Worm (Caenorhabditis elegans) whole organism, L4 larva: ENCODE results near the gene let-767.
A peak's percentile ranks its signal among the peaks of the same experiment; 100 is the strongest.

Source experiments
- aly-2 ChIP-seq: sonication (generic microtip); optimal IDR thresholded peaks from 2 replicates; lab custom pipeline; 2018; ENCODE audit warnings: missing biosample characterization, missing genetic modification characterization
- fkh-10 ChIP-seq: fragments of 150-350 bp; optimal IDR thresholded peaks from 2 replicates; lab custom pipeline; 2014; ENCODE audit warnings: missing biosample characterization, missing genetic modification reagents, missing genetic modification characterization
- jun-1 ChIP-seq: fragments of 150-350 bp; optimal IDR thresholded peaks from 2 replicates; lab custom pipeline; 2014; ENCODE audit warnings: missing biosample characterization, missing genetic modification reagents, missing genetic modification characterization
- lir-3 ChIP-seq: sonication (generic microtip); optimal IDR thresholded peaks from 2 replicates; lab custom pipeline; 2016; ENCODE audit warnings: mild to moderate bottlenecking, missing genetic modification characterization, missing compliant biosample characterization
- madf-5 ChIP-seq, 2 experiments: fragments of 200-800 bp; sonication (Bioruptor generic); IDR thresholded peaks; 2 replicates each; pipeline ENCODE4 v1.3.6; 2022; ENCODE audit warnings: missing compliant biosample characterization in 2 of 2, missing genetic modification characterization in 2 of 2
- mep-1 ChIP-seq: fragments of 150-350 bp; sonication (generic microtip); optimal IDR thresholded peaks from 3 replicates; lab custom pipeline; 2014; ENCODE audit warnings: missing biosample characterization, missing genetic modification characterization
- snpc-1.2 ChIP-seq: fragments of 200-800 bp; sonication (Bioruptor generic); IDR thresholded peaks from 2 replicates; pipeline ENCODE4 v1.3.6; 2022; ENCODE audit warnings: missing genetic modification reagents, missing genetic modification characterization, missing compliant biosample characterization
- unc-62 ChIP-seq, 3 experiments: fragments of 150-350 bp in 1 of 3; sonication (generic microtip); optimal IDR thresholded peaks in 2 of 3; peaks in 1 of 3; 1 replicate in 1 of 3; 2 replicates in 2 of 3; lab custom pipeline; 2014 to 2017; ENCODE audit warnings: missing biosample characterization in 3 of 3, missing genetic modification characterization in 3 of 3, missing genetic modification reagents in 3 of 3, missing genotype in 1 of 3

DNA sequence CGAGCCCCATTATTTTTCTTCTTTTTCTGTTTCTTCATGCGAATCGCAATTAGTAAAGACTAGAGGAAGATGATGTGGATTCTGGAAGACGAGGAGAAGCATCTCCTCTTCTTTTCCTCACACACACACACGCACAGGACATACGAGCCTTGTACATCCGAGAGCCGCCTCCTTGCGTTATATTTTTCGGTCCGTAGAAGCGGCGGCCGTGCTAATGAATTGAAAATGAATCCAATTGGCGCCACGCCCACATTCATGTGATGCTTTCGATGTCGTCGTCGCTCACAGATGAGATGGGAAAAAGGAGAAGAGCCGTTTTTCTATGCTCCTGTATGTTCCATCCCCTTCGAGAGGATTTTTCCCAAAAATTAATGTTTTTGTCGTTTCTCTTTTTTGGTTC is 11.7 kb upstream of the let-767 start:
- TF ChIP-seq snpc-1.2 (GFP tag; lab: Robert Waterston, UW) (no peak), madf-5 (GFP tag; IDR thresholded peaks at IDR 0.05; lab: Robert Waterston, UW) (no peak), mep-1 (tag; lab: Kevin White, UChicago) (no peak), lir-3 (tag; lab: Kevin White, UChicago) (no peak), fkh-10 (GFP tag; lab: Kevin White, UChicago) (no peak), jun-1 (tag; lab: Kevin White, UChicago) (no peak), aly-2 (tag; lab: Kevin White, UChicago) (no peak), unc-62 (GFP tag; optimal IDR thresholded peaks at IDR 0.05 in 1 of 2; lab: Kevin White, UChicago) (peak in 1 of 2 experiments; percentile 53), unc-62 (tag; optimal IDR thresholded peaks at IDR 0.05; lab: Kevin White, UChicago) (no peak)
